Worm (Caenorhabditis elegans): ENCODE measurements around the gene W02B12.1.

- TF ChIP-seq fkh-10 (GFP tag; optimal IDR thresholded peaks at IDR 0.05) (no peak), ceh-31 (tag; optimal IDR thresholded peaks at IDR 0.05) (peak; percentile 9), dmd-4 (tag; optimal IDR thresholded peaks at IDR 0.05; ENCODE audit: borderline replicate concordance) (no peak), ets-4 (tag; optimal IDR thresholded peaks at IDR 0.05) (no peak), fax-1 (tag; optimal IDR thresholded peaks at IDR 0.05) (no peak), sox-4 (tag; optimal IDR thresholded peaks at IDR 0.05) (no peak), che-1 (tag; optimal IDR thresholded peaks at IDR 0.05) (no peak), unc-86 (tag; optimal IDR thresholded peaks at IDR 0.05) (no peak), hlh-8 (tag; optimal IDR thresholded peaks at IDR 0.05) (no peak)
Observed at ce11 chrII:11463899-11464298, 15.1 kb downstream of the W02B12.1 start.
